Fruit fly (Drosophila melanogaster) whole organism, prepupa: ENCODE data around the gene CG34007.

Source experiments
- Blimp-1 ChIP-seq: fragments of 200-800 bp; sonication (Bioruptor generic); optimal IDR thresholded peaks from 3 replicates; lab custom pipeline; 2017; ENCODE audit warnings: missing biosample characterization, missing genetic modification characterization, mild to moderate bottlenecking, moderate library complexity, missing genetic modification reagents
- CG10631 ChIP-seq: fragments of 200-800 bp; sonication (Bioruptor generic); optimal IDR thresholded peaks from 2 replicates; lab custom pipeline; 2016; ENCODE audit warnings: missing biosample characterization, missing genetic modification characterization
- CG11294 ChIP-seq: fragments of 200-800 bp; sonication (Bioruptor generic); IDR thresholded peaks from 2 replicates; pipeline ENCODE4 v1.3.6; 2022; ENCODE audit warnings: missing biosample characterization, missing genetic modification characterization
- CG11762 ChIP-seq: fragments of 200-800 bp; sonication (Bioruptor generic); optimal IDR thresholded peaks from 3 replicates; lab custom pipeline; 2016; ENCODE audit warnings: missing biosample characterization, missing genetic modification characterization; ENCODE audit not compliant: insufficient read depth
- CG11902 ChIP-seq: fragments of 200-800 bp; sonication (Bioruptor generic); optimal IDR thresholded peaks from 3 replicates; lab custom pipeline; 2016; ENCODE audit warnings: missing biosample characterization, missing genetic modification characterization
- CG15336 ChIP-seq: fragments of 200-800 bp; sonication (Bioruptor generic); IDR thresholded peaks from 2 replicates; pipeline ENCODE4 v1.3.6; 2022; ENCODE audit warnings: missing biosample characterization, missing genetic modification characterization
- CG3032 ChIP-seq: fragments of 200-800 bp; optimal IDR thresholded peaks from 2 replicates; lab custom pipeline; 2019; ENCODE audit warnings: missing biosample characterization, mild to moderate bottlenecking, missing genetic modification characterization, moderate library complexity
- CG32006 ChIP-seq: fragments of 200-800 bp; sonication (Bioruptor generic); optimal IDR thresholded peaks from 3 replicates; lab custom pipeline; 2017; ENCODE audit warnings: missing biosample characterization, mild to moderate bottlenecking, missing genetic modification characterization
- CG34406 ChIP-seq: fragments of 200-800 bp; sonication (Bioruptor generic); optimal IDR thresholded peaks from 3 replicates; lab custom pipeline; 2016; ENCODE audit warnings: missing biosample characterization, missing genetic modification characterization
- CG3919 ChIP-seq: fragments of 200-800 bp; sonication (Bioruptor generic); optimal IDR thresholded peaks from 3 replicates; lab custom pipeline; 2016; ENCODE audit warnings: missing biosample characterization, missing genetic modification characterization
- CG4318 ChIP-seq: fragments of 200-800 bp; sonication (Bioruptor generic); optimal IDR thresholded peaks from 3 replicates; lab custom pipeline; 2017; ENCODE audit warnings: missing biosample characterization, mild to moderate bottlenecking, missing genetic modification characterization
- CG6163 ChIP-seq: fragments of 200-800 bp; sonication (Bioruptor generic); IDR thresholded peaks from 3 replicates; pipeline ENCODE4 v1.3.6; 2022; ENCODE audit warnings: missing biosample characterization, missing genetic modification characterization
- CG6792 ChIP-seq: fragments of 200-800 bp; sonication (Bioruptor generic); optimal IDR thresholded peaks from 3 replicates; lab custom pipeline; 2016; ENCODE audit warnings: missing biosample characterization, missing genetic modification characterization
- CG7368 ChIP-seq: fragments of 200-800 bp; sonication (Bioruptor generic); optimal IDR thresholded peaks from 3 replicates; lab custom pipeline; 2016; ENCODE audit warnings: missing biosample characterization, missing genetic modification characterization
- CG8119 ChIP-seq: fragments of 200-800 bp; sonication (Bioruptor generic); IDR thresholded peaks from 3 replicates; pipeline ENCODE4 v1.3.6; 2022; ENCODE audit warnings: missing biosample characterization, missing genetic modification characterization
- CG8632 ChIP-seq: fragments of 200-800 bp; sonication (Bioruptor generic); optimal IDR thresholded peaks from 3 replicates; lab custom pipeline; 2016; ENCODE audit warnings: missing biosample characterization, missing genetic modification characterization
- Eip93F ChIP-seq: fragments of 200-800 bp; sonication (Bioruptor generic); optimal IDR thresholded peaks from 2 replicates; lab custom pipeline; 2016; ENCODE audit warnings: missing biosample characterization, mild to moderate bottlenecking, missing genetic modification characterization
- Ets21C ChIP-seq: fragments of 200-800 bp; sonication (Bioruptor generic); optimal IDR thresholded peaks from 3 replicates; lab custom pipeline; 2016; ENCODE audit warnings: missing biosample characterization, missing genetic modification characterization
- Hr38 ChIP-seq: sonication (Bioruptor generic); optimal IDR thresholded peaks from 2 replicates; lab custom pipeline; 2016; ENCODE audit warnings: missing biosample characterization, missing genetic modification characterization
- Hr39 ChIP-seq: fragments of 200-800 bp; sonication (Bioruptor generic); optimal IDR thresholded peaks from 2 replicates; lab custom pipeline; 2016; ENCODE audit warnings: missing biosample characterization, missing genetic modification characterization
- Hr4 ChIP-seq: fragments of 200-800 bp; sonication (Bioruptor generic); optimal IDR thresholded peaks from 3 replicates; lab custom pipeline; 2016; ENCODE audit warnings: missing biosample characterization, missing genetic modification characterization
- Lpt ChIP-seq: fragments of 200-800 bp; sonication (Bioruptor generic); optimal IDR thresholded peaks from 3 replicates; lab custom pipeline; 2016; ENCODE audit warnings: missing biosample characterization, missing genetic modification characterization
- OdsH ChIP-seq: fragments of 200-800 bp; sonication (Bioruptor generic); optimal IDR thresholded peaks from 3 replicates; lab custom pipeline; 2016; ENCODE audit warnings: missing biosample characterization, missing genetic modification characterization
- Sox102F ChIP-seq: fragments of 200-800 bp; sonication (Bioruptor generic); optimal IDR thresholded peaks from 2 replicates; lab custom pipeline; 2016; ENCODE audit warnings: missing biosample characterization, mild to moderate bottlenecking, missing genetic modification characterization
- Sox14 ChIP-seq: fragments of 200-800 bp; sonication (Bioruptor generic); optimal IDR thresholded peaks from 3 replicates; lab custom pipeline; 2016; ENCODE audit warnings: missing biosample characterization, missing genetic modification characterization
- Sox15 ChIP-seq: fragments of 200-800 bp; sonication (Bioruptor generic); optimal IDR thresholded peaks from 3 replicates; lab custom pipeline; 2016; ENCODE audit warnings: missing biosample characterization, missing genetic modification characterization
- achi ChIP-seq: fragments of 200-800 bp; sonication (Bioruptor generic); optimal IDR thresholded peaks from 3 replicates; lab custom pipeline; 2016; ENCODE audit warnings: missing biosample characterization, missing genetic modification characterization
- cyc ChIP-seq: fragments of 200-800 bp; sonication (Bioruptor generic); optimal IDR thresholded peaks from 3 replicates; lab custom pipeline; 2016; ENCODE audit warnings: missing biosample characterization, missing genetic modification characterization
- dac ChIP-seq: fragments of 200-800 bp; sonication (Bioruptor generic); optimal IDR thresholded peaks from 2 replicates; lab custom pipeline; 2017; ENCODE audit warnings: missing biosample characterization, mild to moderate bottlenecking, missing genetic modification characterization
- dsx ChIP-seq: fragments of 200-800 bp; optimal IDR thresholded peaks from 3 replicates; lab custom pipeline; 2019; ENCODE audit warnings: missing biosample characterization, mild to moderate bottlenecking, missing genetic modification characterization, moderate library complexity; ENCODE audit not compliant: poor library complexity, severe bottlenecking
- eg ChIP-seq: fragments of 200-800 bp; sonication (Bioruptor generic); IDR thresholded peaks from 3 replicates; pipeline ENCODE4 v1.3.6; 2022; ENCODE audit warnings: missing biosample characterization, missing genetic modification characterization
- fd85E ChIP-seq: fragments of 200-800 bp; sonication (Bioruptor generic); optimal IDR thresholded peaks from 3 replicates; lab custom pipeline; 2016; ENCODE audit warnings: missing biosample characterization, missing genetic modification characterization
- fkh ChIP-seq: fragments of 200-800 bp; sonication (Bioruptor generic); optimal IDR thresholded peaks from 3 replicates; lab custom pipeline; 2017; ENCODE audit warnings: missing biosample characterization, mild to moderate bottlenecking, missing genetic modification characterization, moderate library complexity
- lz ChIP-seq: fragments of 200-800 bp; sonication (Bioruptor generic); optimal IDR thresholded peaks from 3 replicates; lab custom pipeline; 2016; ENCODE audit warnings: missing biosample characterization, missing genetic modification characterization
- spab ChIP-seq: fragments of 200-800 bp; sonication (Bioruptor generic); optimal IDR thresholded peaks from 2 replicates; lab custom pipeline; 2017; ENCODE audit warnings: missing biosample characterization, mild to moderate bottlenecking, missing genetic modification characterization, missing genetic modification reagents
- ss ChIP-seq, 2 experiments: fragments of 200-800 bp; sonication (Bioruptor generic); optimal IDR thresholded peaks; 2 replicates in 1 of 2; 3 replicates in 1 of 2; lab custom pipeline; 2017 to 2018; ENCODE audit warnings: mild to moderate bottlenecking in 2 of 2, missing biosample characterization in 2 of 2, missing genetic modification characterization in 2 of 2, moderate library complexity in 1 of 2
- svp ChIP-seq: fragments of 200-800 bp; sonication (Bioruptor generic); peaks from one replicate; lab custom pipeline; 2016; ENCODE audit warnings: missing biosample characterization, missing genetic modification characterization
- topi ChIP-seq: fragments of 200-800 bp; sonication (Bioruptor generic); optimal IDR thresholded peaks from 3 replicates; lab custom pipeline; 2016; ENCODE audit warnings: missing biosample characterization, missing genetic modification characterization
- vri ChIP-seq: fragments of 200-800 bp; sonication (Bioruptor generic); optimal IDR thresholded peaks from 3 replicates; lab custom pipeline; 2016; ENCODE audit warnings: missing biosample characterization, mild to moderate bottlenecking, missing genetic modification characterization

The CG34007 gene

dm6 chr2L:20479694-20480093, 15.1 kb upstream of the CG34007 start (continued):
- TF ChIP-seq eg (GFP tag; lab: Robert Waterston, UW) (peak; percentile 50; the same call in 2 of the 3 replicates), Blimp-1 (GFP tag; lab: Kevin White, UChicago) (no peak), svp (GFP tag; lab: Kevin White, UChicago) (no peak), CG34406 (GFP tag; lab: Kevin White, UChicago) (no peak), Lpt (GFP tag; lab: Kevin White, UChicago) (no peak), CG6163 (GFP tag; lab: Robert Waterston, UW) (peak; percentile 43; the same call in 2 of the 3 replicates), fd85E (no peak), ss (GFP tag; optimal IDR thresholded peaks at IDR 0.05; lab: Kevin White, UChicago) (no peak), CG8119 (GFP tag; lab: Robert Waterston, UW) (peak; percentile 48; the same call in 2 of the 3 replicates), achi (GFP tag; lab: Kevin White, UChicago) (peak; percentile 7), CG15336 (0 out of 2 replicates have a peak, but pooled peaks have one; percentile 29), CG6792 (GFP tag; lab: Kevin White, UChicago) (no peak), spab (GFP tag; lab: Kevin White, UChicago) (no peak), CG7368 (no peak), fkh (GFP tag; lab: Kevin White, UChicago) (no peak), lz (no peak), vri (GFP tag; lab: Kevin White, UChicago) (no peak), OdsH (GFP tag; lab: Kevin White, UChicago) (peak; percentile 18), dsx (no peak), CG4318 (GFP tag; lab: Kevin White, UChicago) (peak; percentile 18), CG32006 (GFP tag; lab: Kevin White, UChicago) (peak; percentile 33), CG3919 (peak; percentile 13), Hr38 (GFP tag; lab: Kevin White, UChicago) (no peak), Sox15 (no peak), CG3032 (tag; lab: Kevin White, UChicago) (no peak), dac (GFP tag; lab: Kevin White, UChicago) (no peak), cyc (GFP tag; lab: Kevin White, UChicago) (no peak), topi (GFP tag; lab: Kevin White, UChicago) (no peak), Sox102F (GFP tag; lab: Kevin White, UChicago) (no peak), Hr39 (GFP tag; lab: Kevin White, UChicago) (no peak), CG11762 (GFP tag; lab: Kevin White, UChicago) (peak; percentile 7)

dm6 chr2L:20481139-20481858, 13.5 kb upstream of the CG34007 start:
- TF ChIP-seq CG6792 (GFP tag; lab: Kevin White, UChicago), result no peak
- no peak for TF ChIP-seq Sox14
- TF ChIP-seq CG10631, result no peak
- TF ChIP-seq CG11294 (GFP tag; lab: Robert Waterston, UW), result no peak
- TF ChIP-seq CG3032 (tag; lab: Kevin White, UChicago), result no peak
- TF ChIP-seq Hr4 (GFP tag; lab: Kevin White, UChicago), result no peak
- no peak for TF ChIP-seq Ets21C (GFP tag; lab: Kevin White, UChicago)
- no peak for TF ChIP-seq CG11902 (GFP tag; lab: Kevin White, UChicago)
- TF ChIP-seq Eip93F (GFP tag; lab: Kevin White, UChicago), result no peak
- TF ChIP-seq Sox15, result no peak
- no peak for TF ChIP-seq CG8119 (GFP tag; lab: Robert Waterston, UW)
- TF ChIP-seq CG8632, result no peak
- TF ChIP-seq, all 60 proteins: peak for 0
